Worm (Caenorhabditis elegans) whole organism, midembryonic: ENCODE data around the gene haf-2.

Source experiments
- flt-1 ChIP-seq: fragments of 200-800 bp; sonication (Bioruptor generic); IDR thresholded peaks from 2 replicates; pipeline ENCODE4 v1.3.6; 2022; ENCODE audit warnings: missing genetic modification characterization, missing compliant biosample characterization
- klf-2 ChIP-seq: fragments of 200-800 bp; sonication (Bioruptor generic); conservative IDR thresholded peaks from 2 replicates; pipeline ENCODE4 v1.3.6; 2022; ENCODE audit warnings: missing genetic modification reagents, missing genetic modification characterization, missing compliant biosample characterization
- ref-1 ChIP-seq: fragments of 200-800 bp; sonication (Bioruptor generic); conservative IDR thresholded peaks from 2 replicates; pipeline ENCODE4 v1.3.6; 2022; ENCODE audit warnings: missing genetic modification reagents, missing genetic modification characterization, missing compliant biosample characterization
- tab-1 ChIP-seq: fragments of 200-800 bp; sonication (Bioruptor generic); IDR thresholded peaks from 2 replicates; pipeline ENCODE4 v1.3.6; 2022; ENCODE audit warnings: missing genetic modification characterization, missing compliant biosample characterization
- ztf-23 ChIP-seq: fragments of 200-800 bp; sonication (Bioruptor generic); IDR thresholded peaks from 2 replicates; pipeline ENCODE4 v1.3.6; 2022; ENCODE audit warnings: missing genetic modification reagents, missing genetic modification characterization, missing compliant biosample characterization
- ztf-29 ChIP-seq: fragments of 200-800 bp; sonication (Bioruptor generic); IDR thresholded peaks from 2 replicates; pipeline ENCODE4 v1.3.6; 2022; ENCODE audit warnings: missing genetic modification reagents, missing genetic modification characterization, missing compliant biosample characterization

DNA sequence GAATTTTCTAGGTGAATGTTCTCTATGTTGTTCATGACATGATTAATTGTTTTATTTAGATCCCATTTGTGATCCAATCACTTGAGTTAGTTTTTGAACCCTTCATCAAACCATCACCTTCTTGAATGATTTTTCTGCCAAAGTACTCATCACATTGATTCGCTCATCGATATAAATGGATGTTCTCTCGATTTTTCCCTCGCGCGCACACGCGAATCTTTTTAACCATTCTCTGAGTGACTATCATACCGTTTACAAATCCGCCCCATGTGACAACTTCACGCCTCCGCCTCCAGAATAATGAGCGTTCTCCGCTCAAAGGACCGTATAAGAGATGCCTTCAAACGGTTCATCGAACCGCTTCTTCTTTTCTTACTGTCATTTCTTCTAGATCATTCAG lies 13.3 kb downstream of the haf-2 start:
- TF ChIP-seq flt-1 (no peak), klf-2 (no peak), ztf-23 (GFP tag; lab: Robert Waterston, UW) (no peak), ztf-29 (GFP tag; lab: Robert Waterston, UW) (no peak), tab-1 (GFP tag; lab: Robert Waterston, UW) (no peak), ref-1 (GFP tag; lab: Robert Waterston, UW) (no peak)
